Comparison of ENCODE assay signal across 5 worm cellular contexts in the genomic region with DNA sequence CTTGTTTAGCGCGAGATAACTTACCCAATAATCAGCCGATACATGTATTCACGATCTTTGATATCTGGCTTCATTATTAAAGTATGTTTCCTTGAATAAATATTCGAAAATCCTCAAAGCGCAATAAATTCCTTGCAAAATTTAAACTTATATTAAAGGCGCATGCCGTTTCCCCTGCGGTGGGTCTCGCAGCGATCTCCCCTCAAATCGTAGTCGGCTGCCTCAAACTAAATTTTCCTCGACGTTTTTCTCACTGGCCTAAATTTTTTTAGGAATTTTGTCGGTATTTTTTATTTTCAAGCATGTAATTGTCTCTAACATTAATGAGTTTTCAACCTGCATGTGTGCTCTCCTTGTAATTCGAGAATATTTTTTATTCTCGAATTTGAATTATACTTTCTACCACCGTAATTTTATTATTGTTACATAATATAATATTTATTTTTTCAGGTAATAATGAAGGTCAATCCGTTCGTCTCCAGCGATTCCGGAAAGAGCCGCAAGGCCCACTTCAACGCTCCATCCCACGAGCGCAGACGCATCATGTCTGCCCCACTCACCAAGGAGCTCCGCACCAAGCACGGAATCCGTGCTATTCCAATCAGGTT.
TF ChIP-seq lines count a peak whose summit lies in the region.

A gene (minus strand): TSS at position 104 of the 608 bp plus-strand sequence.
A gene (plus strand): TSS at position 449 of the 608 bp plus-strand sequence.

TF ChIP-seq in whole organism, L1 larva, 84 proteins besides CTCF, POLR2A, EP300 and RAD21 (continued from another document and continues in another):
- peak; percentile 70 to 81 for TF ChIP-seq lin-35 (GFP tag; optimal IDR thresholded peaks at IDR 0.05; lab: Kevin White, UChicago)
- peak; percentile 53 for TF ChIP-seq swsn-7 (tag; optimal IDR thresholded peaks at IDR 0.05; lab: Kevin White, UChicago)
- TF ChIP-seq unc-130 (tag; optimal IDR thresholded peaks at IDR 0.05; lab: Kevin White, UChicago), result peak; percentile 56
- peak; percentile 61 for TF ChIP-seq C16A3.4 (tag; optimal IDR thresholded peaks at IDR 0.05; lab: Kevin White, UChicago)
- TF ChIP-seq lin-13 (GFP tag; optimal IDR thresholded peaks at IDR 0.05; lab: Kevin White, UChicago), result peak; percentile 12
- peak; percentile 25 for TF ChIP-seq fos-1 (tag; optimal IDR thresholded peaks at IDR 0.05; lab: Kevin White, UChicago)
- TF ChIP-seq efl-1 (optimal IDR thresholded peaks at IDR 0.05; lab: Kevin White, UChicago), result peak; percentile 72 to 73
- peak; percentile 73 to 96 for TF ChIP-seq efl-1 (GFP tag; optimal IDR thresholded peaks at IDR 0.05 in 1 of 2; lab: Kevin White, UChicago)
- TF ChIP-seq pqm-1 (tag; optimal IDR thresholded peaks at IDR 0.05; lab: Kevin White, UChicago), result no peak
- TF ChIP-seq rnt-1 (tag; optimal IDR thresholded peaks at IDR 0.05; lab: Kevin White, UChicago), result peak; percentile 61
- TF ChIP-seq nhr-28 (tag; optimal IDR thresholded peaks at IDR 0.05; lab: Kevin White, UChicago), result no peak
- peak; percentile 69 for TF ChIP-seq snu-23 (GFP tag; optimal IDR thresholded peaks at IDR 0.05; lab: Kevin White, UChicago)
- TF ChIP-seq efl-3 (GFP tag; optimal IDR thresholded peaks at IDR 0.05; lab: Kevin White, UChicago), result no peak
- no peak for TF ChIP-seq aha-1 (tag; optimal IDR thresholded peaks at IDR 0.05; lab: Kevin White, UChicago)
- peak; percentile 38; the same call in 1 of the 2 replicates for TF ChIP-seq isw-1 (GFP tag; IDR thresholded peaks at IDR 0.05; lab: Robert Waterston, UW)
- peak; percentile 4 for TF ChIP-seq snpc-4 (tag; optimal IDR thresholded peaks at IDR 0.05; lab: Kevin White, UChicago)
- TF ChIP-seq elt-3 (tag; optimal IDR thresholded peaks at IDR 0.05; lab: Kevin White, UChicago), result peak in 1 of 6 experiments; percentile 84
- TF ChIP-seq mef-2 (tag; optimal IDR thresholded peaks at IDR 0.05; lab: Kevin White, UChicago), result no peak
- TF ChIP-seq hpl-2 (GFP tag; optimal IDR thresholded peaks at IDR 0.05; lab: Kevin White, UChicago), result no peak
- TF ChIP-seq hlh-17 (GFP tag; optimal IDR thresholded peaks at IDR 0.05; lab: Kevin White, UChicago; ENCODE audit: borderline replicate concordance), result no peak
- TF ChIP-seq nhr-77 (tag; optimal IDR thresholded peaks at IDR 0.05; lab: Kevin White, UChicago), result peak; percentile 37
- TF ChIP-seq nhr-71 (tag; optimal IDR thresholded peaks at IDR 0.05; lab: Kevin White, UChicago), result peak; percentile 70
- peak; percentile 38 for TF ChIP-seq nhr-19 (GFP tag; conservative IDR thresholded peaks at IDR 0.05; lab: Robert Waterston, UW)
- peak; percentile 48 for TF ChIP-seq nhr-85 (tag; lab: Kevin White, UChicago)

TF ChIP-seq in whole organism, L2 larva, 48 proteins besides CTCF, POLR2A, EP300 and RAD21 (continued from another document):
- TF ChIP-seq sma-9 (GFP tag; optimal IDR thresholded peaks at IDR 0.05; lab: Kevin White, UChicago) (peak; percentile 24), sma-9 (tag; optimal IDR thresholded peaks at IDR 0.05; lab: Kevin White, UChicago) (no peak), nhr-129 (tag; optimal IDR thresholded peaks at IDR 0.05; lab: Kevin White, UChicago) (peak; percentile 47), fos-1 (tag; optimal IDR thresholded peaks at IDR 0.05; lab: Kevin White, UChicago) (peak; percentile 33)

TF ChIP-seq in whole organism, L3 larva, 47 proteins besides CTCF, POLR2A, EP300 and RAD21 (continued from another document):
- peak; percentile 90 for TF ChIP-seq snpc-4 (tag; optimal IDR thresholded peaks at IDR 0.05; lab: Kevin White, UChicago)
- no peak for TF ChIP-seq unc-62 (GFP tag; optimal IDR thresholded peaks at IDR 0.05; lab: Kevin White, UChicago)
- no peak for TF ChIP-seq pha-4 (tag; optimal IDR thresholded peaks at IDR 0.05; lab: Kevin White, UChicago)
- TF ChIP-seq elt-2 (tag; optimal IDR thresholded peaks at IDR 0.05; lab: Kevin White, UChicago), result peak; percentile 35
- no peak for TF ChIP-seq nhr-77 (tag; optimal IDR thresholded peaks at IDR 0.05; lab: Kevin White, UChicago)
- no peak for TF ChIP-seq elt-3 (tag; optimal IDR thresholded peaks at IDR 0.05; lab: Kevin White, UChicago)
- no peak for TF ChIP-seq unc-39 (tag; optimal IDR thresholded peaks at IDR 0.05; lab: Kevin White, UChicago)
- peak; percentile 74 for TF ChIP-seq lin-39 (tag; optimal IDR thresholded peaks at IDR 0.05; lab: Kevin White, UChicago)
- TF ChIP-seq nhr-25 (tag; optimal IDR thresholded peaks at IDR 0.05; lab: Kevin White, UChicago), result peak; percentile 28

TF ChIP-seq in whole organism, L4 larva, 104 proteins besides CTCF, POLR2A, EP300 and RAD21 (continued from another document and continues in another):
- TF ChIP-seq snpc-1.2 (GFP tag; IDR thresholded peaks at IDR 0.05; lab: Robert Waterston, UW) (no peak), hlh-11 (tag; optimal IDR thresholded peaks at IDR 0.05; lab: Kevin White, UChicago) (peak; percentile 28), zip-2 (tag; optimal IDR thresholded peaks at IDR 0.05; lab: Kevin White, UChicago) (no peak), mdl-1 (tag; optimal IDR thresholded peaks at IDR 0.05; lab: Kevin White, UChicago) (no peak), hlh-30 (tag; optimal IDR thresholded peaks at IDR 0.05; lab: Kevin White, UChicago; ENCODE audit: insufficient read depth) (no peak), sdz-12 (GFP tag; optimal IDR thresholded peaks at IDR 0.05; lab: Kevin White, UChicago) (no peak), hif-1 (tag; optimal IDR thresholded peaks at IDR 0.05; lab: Kevin White, UChicago) (no peak), fkh-10 (GFP tag; optimal IDR thresholded peaks at IDR 0.05; lab: Kevin White, UChicago) (peak; percentile 24), ces-1 (GFP tag; optimal IDR thresholded peaks at IDR 0.05; lab: Kevin White, UChicago) (no peak), nhr-10 (tag; optimal IDR thresholded peaks at IDR 0.05; lab: Kevin White, UChicago) (no peak), nhr-25 (tag; optimal IDR thresholded peaks at IDR 0.05; lab: Kevin White, UChicago; ENCODE audit: borderline replicate concordance, insufficient read depth) (no peak), lin-39 (tag; optimal IDR thresholded peaks at IDR 0.05; lab: Kevin White, UChicago) (no peak), saeg-2 (GFP tag; IDR thresholded peaks at IDR 0.05; lab: Robert Waterston, UW) (no peak), Y105C5A.15 (GFP tag; IDR thresholded peaks at IDR 0.05; lab: Robert Waterston, UW) (no peak), jun-1 (tag; optimal IDR thresholded peaks at IDR 0.05; lab: Kevin White, UChicago) (no peak), nhr-102 (tag; optimal IDR thresholded peaks at IDR 0.05; lab: Kevin White, UChicago) (no peak), daf-8 (GFP tag; IDR thresholded peaks at IDR 0.05; lab: Robert Waterston, UW) (no peak), nhr-77 (tag; optimal IDR thresholded peaks at IDR 0.05; lab: Kevin White, UChicago) (peak; percentile 57), mep-1 (tag; optimal IDR thresholded peaks at IDR 0.05; lab: Kevin White, UChicago) (no peak), rbr-2 (tag; optimal IDR thresholded peaks at IDR 0.05; lab: Kevin White, UChicago) (peak; percentile 32), mdt-29 (GFP tag; IDR thresholded peaks at IDR 0.05; lab: Robert Waterston, UW) (no peak), dmd-9 (GFP tag; IDR thresholded peaks at IDR 0.05; lab: Robert Waterston, UW) (no peak), ceh-32 (tag; optimal IDR thresholded peaks at IDR 0.05; lab: Kevin White, UChicago; ENCODE audit: poor library complexity) (no peak), lin-1 (GFP tag; IDR thresholded peaks at IDR 0.05; lab: Robert Waterston, UW) (no peak), hmg-1.1 (GFP tag; IDR thresholded peaks at IDR 0.05; lab: Robert Waterston, UW) (0 out of 2 replicates have a peak, but pooled peaks have one; percentile 21), attf-4 (tag; optimal IDR thresholded peaks at IDR 0.05; lab: Kevin White, UChicago) (no peak), nhr-48 (tag; optimal IDR thresholded peaks at IDR 0.05; lab: Kevin White, UChicago) (no peak), set-16 (GFP tag; IDR thresholded peaks at IDR 0.05; lab: Robert Waterston, UW) (no peak), lin-29 (GFP tag; IDR thresholded peaks at IDR 0.05; lab: Robert Waterston, UW) (no peak), Y75B8A.6 (GFP tag; IDR thresholded peaks at IDR 0.05; lab: Robert Waterston, UW) (no peak), F49E8.2 (tag; optimal IDR thresholded peaks at IDR 0.05; lab: Kevin White, UChicago; ENCODE audit: borderline replicate concordance) (no peak), nhr-28 (tag; optimal IDR thresholded peaks at IDR 0.05; lab: Kevin White, UChicago) (peak; percentile 78), F10B5.3 (tag; optimal IDR thresholded peaks at IDR 0.05; lab: Kevin White, UChicago) (no peak), ztf-11 (tag; optimal IDR thresholded peaks at IDR 0.05; lab: Kevin White, UChicago) (no peak), mxl-2 (GFP tag; conservative IDR thresholded peaks at IDR 0.05; lab: Robert Waterston, UW) (no peak), nhr-6 (tag; optimal IDR thresholded peaks at IDR 0.05; lab: Kevin White, UChicago) (peak; percentile 15), mes-2 (tag; optimal IDR thresholded peaks at IDR 0.05; lab: Kevin White, UChicago; ENCODE audit: poor library complexity, severe bottlenecking) (peak; percentile 78), dmd-8 (GFP tag; IDR thresholded peaks at IDR 0.05; lab: Robert Waterston, UW) (no peak), lin-38 (GFP tag; IDR thresholded peaks at IDR 0.05; lab: Robert Waterston, UW) (peak; percentile 63), daf-12 (tag; optimal IDR thresholded peaks at IDR 0.05; lab: Kevin White, UChicago) (no peak), ZK337.2 (GFP tag; IDR thresholded peaks at IDR 0.05; lab: Robert Waterston, UW) (no peak), ztf-7 (tag; optimal IDR thresholded peaks at IDR 0.05; lab: Kevin White, UChicago) (no peak), nhr-41 (GFP tag; IDR thresholded peaks at IDR 0.05; lab: Robert Waterston, UW) (no peak), Y48G9A.11 (GFP tag; IDR thresholded peaks at IDR 0.05; lab: Robert Waterston, UW) (no peak), pqm-1 (tag; optimal IDR thresholded peaks at IDR 0.05; lab: Kevin White, UChicago) (no peak), lin-15B (tag; optimal IDR thresholded peaks at IDR 0.05; lab: Kevin White, UChicago) (no peak)

TF ChIP-seq in whole organism, young adult, 124 proteins besides CTCF, POLR2A, EP300 and RAD21 (continued from another document and continues in another):
- no peak for TF ChIP-seq let-526 (GFP tag; IDR thresholded peaks at IDR 0.05; lab: Robert Waterston, UW)
- TF ChIP-seq madf-10 (tag; optimal IDR thresholded peaks at IDR 0.05; lab: Kevin White, UChicago), result no peak
- TF ChIP-seq lin-40 (tag; optimal IDR thresholded peaks at IDR 0.05; lab: Kevin White, UChicago), result no peak
- peak; percentile 92 for TF ChIP-seq sptf-2 (GFP tag; optimal IDR thresholded peaks at IDR 0.05; lab: Kevin White, UChicago)
- no peak for TF ChIP-seq chd-7 (tag; optimal IDR thresholded peaks at IDR 0.05; lab: Kevin White, UChicago)
- no peak for TF ChIP-seq fkh-3 (tag; optimal IDR thresholded peaks at IDR 0.05; lab: Kevin White, UChicago)
- TF ChIP-seq bed-1 (GFP tag; IDR thresholded peaks at IDR 0.05; lab: Robert Waterston, UW), result no peak
- no peak for TF ChIP-seq Y53F4B.3 (GFP tag; IDR thresholded peaks at IDR 0.05; lab: Robert Waterston, UW)
- TF ChIP-seq snpc-1.1 (tag; optimal IDR thresholded peaks at IDR 0.05; lab: Kevin White, UChicago; ENCODE audit: insufficient read depth), result peak; percentile 54
- peak; percentile 88 for TF ChIP-seq F33H1.4 (GFP tag; IDR thresholded peaks at IDR 0.05; lab: Robert Waterston, UW)
- no peak for TF ChIP-seq nhr-179 (tag; optimal IDR thresholded peaks at IDR 0.05; lab: Kevin White, UChicago)
- TF ChIP-seq ceh-100 (GFP tag; IDR thresholded peaks at IDR 0.05; lab: Robert Waterston, UW), result no peak
- no peak for TF ChIP-seq ama-1 (optimal IDR thresholded peaks at IDR 0.05; lab: Kevin White, UChicago)
- no peak for TF ChIP-seq ama-1 (GFP tag; optimal IDR thresholded peaks at IDR 0.05; lab: Kevin White, UChicago)
- TF ChIP-seq gei-17 (GFP tag; optimal IDR thresholded peaks at IDR 0.05; lab: Kevin White, UChicago), result no peak
- TF ChIP-seq attf-6 (GFP tag; IDR thresholded peaks at IDR 0.05; lab: Robert Waterston, UW), result no peak
- no peak for TF ChIP-seq atf-7 (tag; optimal IDR thresholded peaks at IDR 0.05; lab: Kevin White, UChicago)
- TF ChIP-seq tlf-1 (GFP tag; optimal IDR thresholded peaks at IDR 0.05; lab: Kevin White, UChicago), result no peak
- no peak for TF ChIP-seq hlh-12 (tag; optimal IDR thresholded peaks at IDR 0.05; lab: Kevin White, UChicago)
- no peak for TF ChIP-seq B0019.2 (GFP tag; conservative IDR thresholded peaks at IDR 0.05; lab: Robert Waterston, UW)
- TF ChIP-seq B0336.3 (GFP tag; IDR thresholded peaks at IDR 0.05; lab: Robert Waterston, UW), result no peak
- TF ChIP-seq T26A5.8 (tag; optimal IDR thresholded peaks at IDR 0.05; lab: Kevin White, UChicago), result no peak
- no peak for TF ChIP-seq aptf-2 (GFP tag; conservative IDR thresholded peaks at IDR 0.05; lab: Robert Waterston, UW)
- TF ChIP-seq dpl-1 (GFP tag; optimal IDR thresholded peaks at IDR 0.05; lab: Kevin White, UChicago), result no peak
- 0 out of 2 replicates have a peak, but pooled peaks have one; percentile 8 for TF ChIP-seq zfh-2 (GFP tag; conservative IDR thresholded peaks at IDR 0.05; lab: Robert Waterston, UW)
- no peak for TF ChIP-seq F10E7.11 (tag; optimal IDR thresholded peaks at IDR 0.05; lab: Kevin White, UChicago)
- TF ChIP-seq nfya-1 (tag; optimal IDR thresholded peaks at IDR 0.05; lab: Kevin White, UChicago; ENCODE audit: borderline replicate concordance, insufficient read depth), result no peak
- TF ChIP-seq ztf-18 (tag; optimal IDR thresholded peaks at IDR 0.05; lab: Kevin White, UChicago), result no peak
- no peak for TF ChIP-seq dpff-1 (tag; optimal IDR thresholded peaks at IDR 0.05; lab: Kevin White, UChicago)
- TF ChIP-seq F55B11.4 (tag; optimal IDR thresholded peaks at IDR 0.05; lab: Kevin White, UChicago; ENCODE audit: borderline replicate concordance, insufficient read depth), result no peak
- TF ChIP-seq egrh-3 (GFP tag; IDR thresholded peaks at IDR 0.05; lab: Robert Waterston, UW), result no peak
- TF ChIP-seq F22D6.2 (tag; optimal IDR thresholded peaks at IDR 0.05; lab: Kevin White, UChicago), result no peak
- TF ChIP-seq F52B5.7 (tag; optimal IDR thresholded peaks at IDR 0.05; lab: Kevin White, UChicago), result no peak
- TF ChIP-seq F23B12.7 (tag; optimal IDR thresholded peaks at IDR 0.05; lab: Kevin White, UChicago; ENCODE audit: insufficient read depth), result peak; percentile 30
- TF ChIP-seq lsl-1 (GFP tag; optimal IDR thresholded peaks at IDR 0.05; lab: Kevin White, UChicago), result peak; percentile 34
- no peak for TF ChIP-seq cebp-2 (GFP tag; IDR thresholded peaks at IDR 0.05; lab: Robert Waterston, UW)
- TF ChIP-seq egl-44 (GFP tag; IDR thresholded peaks at IDR 0.05; lab: Robert Waterston, UW), result no peak
- TF ChIP-seq hmg-1.2 (GFP tag; IDR thresholded peaks at IDR 0.05; lab: Robert Waterston, UW), result peak; percentile 28; the same call in 1 of the 2 replicates
- TF ChIP-seq madf-8 (GFP tag; conservative IDR thresholded peaks at IDR 0.05; lab: Robert Waterston, UW), result no peak
- no peak for TF ChIP-seq ceh-79 (tag; optimal IDR thresholded peaks at IDR 0.05; lab: Kevin White, UChicago)
- peak; percentile 32; the same call in 1 of the 2 replicates for TF ChIP-seq mcd-1 (GFP tag; IDR thresholded peaks at IDR 0.05; lab: Robert Waterston, UW)
- TF ChIP-seq unc-130 (GFP tag; optimal IDR thresholded peaks at IDR 0.05; lab: Kevin White, UChicago), result no peak
- TF ChIP-seq efl-1 (GFP tag; optimal IDR thresholded peaks at IDR 0.05; lab: Kevin White, UChicago), result peak; percentile 9
- no peak for TF ChIP-seq K11D2.4 (GFP tag; IDR thresholded peaks at IDR 0.05; lab: Robert Waterston, UW)
- no peak for TF ChIP-seq sea-2 (GFP tag; IDR thresholded peaks at IDR 0.05; lab: Robert Waterston, UW)
- no peak for TF ChIP-seq ztf-3 (GFP tag; optimal IDR thresholded peaks at IDR 0.05; lab: Kevin White, UChicago)
- no peak for TF ChIP-seq nhr-90 (tag; optimal IDR thresholded peaks at IDR 0.05; lab: Kevin White, UChicago)
- no peak for TF ChIP-seq let-607 (tag; optimal IDR thresholded peaks at IDR 0.05; lab: Kevin White, UChicago)
- TF ChIP-seq ceh-91 (GFP tag; IDR thresholded peaks at IDR 0.05; lab: Robert Waterston, UW), result no peak
- TF ChIP-seq snpc-4 (GFP tag; optimal IDR thresholded peaks at IDR 0.05; lab: Kevin White, UChicago), result peak; percentile 71
- peak; percentile 55 to 80 (median 74) for TF ChIP-seq snpc-4 (tag; optimal IDR thresholded peaks at IDR 0.05; lab: Kevin White, UChicago)
- no peak for TF ChIP-seq athp-1 (tag; optimal IDR thresholded peaks at IDR 0.05; lab: Kevin White, UChicago)
- TF ChIP-seq madf-6 (GFP tag; IDR thresholded peaks at IDR 0.05; lab: Robert Waterston, UW), result peak; percentile 38; the same call in 1 of the 2 replicates
